Worm (Caenorhabditis elegans) whole organism, L2 larva: ENCODE measurements around the gene Y37H2A.10.

Source experiments
- C34F6.9 ChIP-seq: fragments of 150-350 bp; optimal IDR thresholded peaks from 2 replicates; lab custom pipeline; 2014; ENCODE audit warnings: missing biosample characterization, missing genetic modification characterization
- F13H6.1 ChIP-seq: sonication (generic microtip); optimal IDR thresholded peaks from 2 replicates; lab custom pipeline; 2016; ENCODE audit warnings: missing genetic modification characterization, missing compliant biosample characterization
- R02D3.7 ChIP-seq: fragments of 150-350 bp; optimal IDR thresholded peaks from 2 replicates; lab custom pipeline; 2014; ENCODE audit warnings: missing biosample characterization, missing genetic modification characterization
- Y55F3AM.14 ChIP-seq: fragments of 200-800 bp; sonication (Bioruptor generic); optimal IDR thresholded peaks from 2 replicates; lab custom pipeline; 2018; ENCODE audit warnings: mild to moderate bottlenecking, missing genetic modification characterization, missing compliant biosample characterization
- ZK546.5 ChIP-seq: sonication (generic microtip); optimal IDR thresholded peaks from 2 replicates; lab custom pipeline; 2017; ENCODE audit warnings: missing biosample characterization, missing genetic modification characterization
- alr-1 ChIP-seq: fragments of 150-350 bp; optimal IDR thresholded peaks from 2 replicates; lab custom pipeline; 2014; ENCODE audit warnings: missing biosample characterization, missing genetic modification characterization
- aly-2 ChIP-seq: fragments of 150-350 bp; optimal IDR thresholded peaks from 2 replicates; lab custom pipeline; 2014; ENCODE audit warnings: missing biosample characterization, missing genetic modification characterization
- ama-1 ChIP-seq: fragments of 150-350 bp; optimal IDR thresholded peaks from 2 replicates; lab custom pipeline; 2018; ENCODE audit warnings: inconsistent platforms
- blmp-1 ChIP-seq: sonication (generic microtip); optimal IDR thresholded peaks from 2 replicates; lab custom pipeline; 2017; ENCODE audit warnings: missing genetic modification characterization, mild to moderate bottlenecking, missing compliant biosample characterization, antibody characterized with exemption, moderate library complexity; ENCODE audit not compliant: insufficient read depth
- ceh-16 ChIP-seq: fragments of 150-350 bp; optimal IDR thresholded peaks from 2 replicates; lab custom pipeline; 2014; ENCODE audit warnings: missing biosample characterization, missing genetic modification characterization
- ceh-82 ChIP-seq: fragments of 150-350 bp; optimal IDR thresholded peaks from 2 replicates; lab custom pipeline; 2014; ENCODE audit warnings: missing biosample characterization, missing genetic modification characterization
- crh-2 ChIP-seq: sonication (generic microtip); optimal IDR thresholded peaks from 2 replicates; lab custom pipeline; 2017; ENCODE audit warnings: missing biosample characterization, missing genetic modification characterization
- dmd-4 ChIP-seq: sonication (generic microtip); optimal IDR thresholded peaks from 2 replicates; lab custom pipeline; 2017; ENCODE audit warnings: missing biosample characterization, missing genetic modification characterization
- elt-1 ChIP-seq: fragments of 150-350 bp; optimal IDR thresholded peaks from 2 replicates; lab custom pipeline; 2014; ENCODE audit warnings: missing biosample characterization, missing genetic modification characterization
- fos-1 ChIP-seq: fragments of 150-350 bp; optimal IDR thresholded peaks from 2 replicates; lab custom pipeline; 2014; ENCODE audit warnings: missing biosample characterization, missing genetic modification characterization
- lin-11 ChIP-seq: fragments of 150-350 bp; sonication (generic microtip); optimal IDR thresholded peaks from 2 replicates; lab custom pipeline; 2014; ENCODE audit warnings: missing biosample characterization, missing genetic modification characterization, inconsistent platforms, mixed read lengths
- lin-39 ChIP-seq: fragments of 150-350 bp; optimal IDR thresholded peaks from 2 replicates; lab custom pipeline; 2014; ENCODE audit warnings: missing biosample characterization, missing genetic modification reagents, missing genetic modification characterization
- lsy-2 ChIP-seq, 2 experiments: fragments of 150-350 bp in 1 of 2; sonication (generic microtip) in 1 of 2; optimal IDR thresholded peaks; 2 replicates each; lab custom pipeline; 2014 to 2017; ENCODE audit warnings: missing biosample characterization in 2 of 2, missing genetic modification characterization in 2 of 2
- mab-5 ChIP-seq: fragments of 150-350 bp; optimal IDR thresholded peaks from 2 replicates; lab custom pipeline; 2014; ENCODE audit warnings: missing biosample characterization, missing genetic modification characterization
- mdl-1 ChIP-seq, 2 experiments: fragments of 150-350 bp in 1 of 2; sonication (generic microtip) in 1 of 2; optimal IDR thresholded peaks; 2 replicates each; lab custom pipeline; 2017; ENCODE audit warnings: missing biosample characterization in 2 of 2, missing genetic modification characterization in 2 of 2
- nhr-10 ChIP-seq: sonication (generic microtip); optimal IDR thresholded peaks from 2 replicates; lab custom pipeline; 2017; ENCODE audit warnings: missing biosample characterization, missing genetic modification characterization
- nhr-11 ChIP-seq: fragments of 150-350 bp; optimal IDR thresholded peaks from 2 replicates; lab custom pipeline; 2014; ENCODE audit warnings: missing biosample characterization, missing genetic modification characterization
- nhr-129 ChIP-seq: fragments of 150-350 bp; optimal IDR thresholded peaks from 2 replicates; lab custom pipeline; 2014; ENCODE audit warnings: missing biosample characterization, missing genetic modification characterization
- nhr-21 ChIP-seq: fragments of 150-350 bp; optimal IDR thresholded peaks from 2 replicates; lab custom pipeline; 2014; ENCODE audit warnings: missing biosample characterization, missing genetic modification characterization
- nhr-23 ChIP-seq: fragments of 150-350 bp; optimal IDR thresholded peaks from 2 replicates; lab custom pipeline; 2014; ENCODE audit warnings: missing biosample characterization, missing genetic modification reagents, missing genetic modification characterization
- nhr-25 ChIP-seq: fragments of 150-350 bp; sonication (generic microtip); optimal IDR thresholded peaks from 3 replicates; lab custom pipeline; 2014; ENCODE audit warnings: missing biosample characterization, missing genetic modification characterization
- nhr-6 ChIP-seq: fragments of 150-350 bp; optimal IDR thresholded peaks from 2 replicates; lab custom pipeline; 2014; ENCODE audit warnings: missing biosample characterization, missing genetic modification characterization
- nhr-77 ChIP-seq: fragments of 150-350 bp; optimal IDR thresholded peaks from 2 replicates; lab custom pipeline; 2014; ENCODE audit warnings: missing biosample characterization, missing genetic modification characterization
- peb-1 ChIP-seq: fragments of 150-350 bp; optimal IDR thresholded peaks from 2 replicates; lab custom pipeline; 2014; ENCODE audit warnings: missing biosample characterization, missing genetic modification characterization
- sem-4 ChIP-seq: fragments of 150-350 bp; optimal IDR thresholded peaks from 2 replicates; lab custom pipeline; 2014; ENCODE audit warnings: missing biosample characterization, missing genetic modification reagents, missing genetic modification characterization
- skn-1 ChIP-seq: sonication (generic microtip); optimal IDR thresholded peaks from 2 replicates; lab custom pipeline; 2017; ENCODE audit warnings: missing biosample characterization, missing genetic modification characterization
- sma-9 ChIP-seq, 2 experiments: fragments of 150-350 bp in 1 of 2; sonication (generic microtip) in 1 of 2; optimal IDR thresholded peaks; 2 replicates each; lab custom pipeline; 2014 to 2016; ENCODE audit warnings: missing genetic modification characterization in 2 of 2, mild to moderate bottlenecking in 1 of 2, missing biosample characterization in 1 of 2, missing compliant biosample characterization in 1 of 2, missing genetic modification reagents in 1 of 2, moderate library complexity in 1 of 2
- snpc-4 ChIP-seq: fragments of 150-350 bp; optimal IDR thresholded peaks from 2 replicates; lab custom pipeline; 2014; ENCODE audit warnings: missing biosample characterization, missing genetic modification characterization
- unc-62 ChIP-seq: fragments of 150-350 bp; optimal IDR thresholded peaks from 2 replicates; lab custom pipeline; 2014; ENCODE audit warnings: missing biosample characterization, missing genetic modification reagents, missing genetic modification characterization
- zag-1 ChIP-seq: fragments of 150-350 bp; optimal IDR thresholded peaks from 2 replicates; lab custom pipeline; 2014; ENCODE audit warnings: missing biosample characterization, missing genetic modification characterization
- ztf-1 ChIP-seq: fragments of 200-800 bp; sonication (Bioruptor generic); conservative IDR thresholded peaks from 2 replicates; pipeline ENCODE4 v1.3.6; 2022; ENCODE audit warnings: missing genetic modification characterization, missing compliant biosample characterization
- ztf-11 ChIP-seq: sonication (generic microtip); optimal IDR thresholded peaks from 2 replicates; lab custom pipeline; 2017; ENCODE audit warnings: missing biosample characterization, missing genetic modification characterization

Y37H2A.10 gene

DNA sequence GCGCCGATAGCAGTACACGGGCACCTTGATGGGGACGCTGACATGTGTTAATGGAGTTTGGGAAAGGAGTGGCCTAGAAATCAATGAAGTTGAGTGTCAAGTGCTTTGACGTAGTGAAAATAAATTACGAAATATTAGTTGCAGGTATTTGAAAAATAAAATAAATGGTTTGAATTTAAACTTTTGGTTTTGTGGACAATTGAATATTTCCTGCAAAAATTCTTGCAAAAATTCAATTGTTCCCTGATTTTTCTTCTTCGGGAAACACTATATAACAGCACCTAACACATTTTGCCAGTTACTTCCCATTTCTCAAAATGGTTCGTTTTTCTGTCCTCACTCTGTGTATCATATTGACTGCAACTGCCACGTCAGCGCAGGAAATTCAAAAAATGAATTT is 3.8 kb downstream of the Y37H2A.10 start, which contains the start of gene Y37H2A.13:
Gene Y37H2A.13, plus strand, starts transcription at position 301 of the 400 bp plus-strand sequence.
- TF ChIP-seq lin-11 (tag; lab: Kevin White, UChicago), result no peak
- no peak for TF ChIP-seq nhr-21 (tag; lab: Kevin White, UChicago)
- TF ChIP-seq nhr-23, result no peak
- no peak for TF ChIP-seq snpc-4
- no peak for TF ChIP-seq blmp-1
- no peak for TF ChIP-seq unc-62 (GFP tag; lab: Kevin White, UChicago)
- TF ChIP-seq mdl-1 (tag; optimal IDR thresholded peaks at IDR 0.05; lab: Kevin White, UChicago), result no peak
- no peak for TF ChIP-seq skn-1 (tag; lab: Kevin White, UChicago)
- no peak for TF ChIP-seq F13H6.1 (tag; lab: Kevin White, UChicago)
- TF ChIP-seq lsy-2 (tag; optimal IDR thresholded peaks at IDR 0.05; lab: Kevin White, UChicago), result no peak
- TF ChIP-seq Y55F3AM.14, result no peak
- no peak for TF ChIP-seq dmd-4 (tag; lab: Kevin White, UChicago)
- TF ChIP-seq C34F6.9, result no peak
- TF ChIP-seq nhr-77, result no peak
- no peak for TF ChIP-seq ztf-1 (GFP tag; lab: Robert Waterston, UW)
- TF ChIP-seq, all 48 proteins: peak for 0

DNA sequence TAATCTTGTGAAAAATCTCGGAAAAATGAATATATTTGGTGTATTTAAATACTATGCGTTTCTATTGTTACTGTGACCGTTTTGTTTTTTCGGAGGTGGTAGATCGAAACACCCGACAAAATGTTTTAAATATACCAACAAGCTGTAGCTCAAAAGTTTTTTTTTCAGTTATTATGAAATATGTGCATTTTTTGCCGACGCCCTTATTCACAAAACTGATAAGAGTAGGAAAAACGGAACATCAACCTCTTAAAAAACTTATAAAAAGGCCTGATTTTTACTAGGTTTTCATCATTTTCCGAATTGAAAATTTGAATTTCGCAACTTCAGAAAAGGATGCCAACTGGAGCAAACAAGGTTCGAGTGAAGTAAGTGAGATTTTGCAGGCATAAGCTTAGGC is 4.7 kb downstream of the Y37H2A.10 start, which contains the start of gene Y37H2A.14:
Gene Y37H2A.14, plus strand, starts transcription at position 301 of the 400 bp plus-strand sequence.
- TF ChIP-seq ZK546.5 (tag; lab: Kevin White, UChicago) (no peak), nhr-6 (tag; lab: Kevin White, UChicago) (no peak), aly-2 (tag; lab: Kevin White, UChicago) (no peak), fos-1 (tag; lab: Kevin White, UChicago) (no peak), ceh-16 (tag; lab: Kevin White, UChicago) (no peak), sma-9 (GFP tag; optimal IDR thresholded peaks at IDR 0.05; lab: Kevin White, UChicago) (no peak), sma-9 (tag; optimal IDR thresholded peaks at IDR 0.05; lab: Kevin White, UChicago) (no peak), zag-1 (tag; lab: Kevin White, UChicago) (no peak), peb-1 (tag; lab: Kevin White, UChicago) (no peak), nhr-10 (no peak), R02D3.7 (tag; lab: Kevin White, UChicago) (no peak), mab-5 (tag; lab: Kevin White, UChicago) (no peak), blmp-1 (no peak)

DNA sequence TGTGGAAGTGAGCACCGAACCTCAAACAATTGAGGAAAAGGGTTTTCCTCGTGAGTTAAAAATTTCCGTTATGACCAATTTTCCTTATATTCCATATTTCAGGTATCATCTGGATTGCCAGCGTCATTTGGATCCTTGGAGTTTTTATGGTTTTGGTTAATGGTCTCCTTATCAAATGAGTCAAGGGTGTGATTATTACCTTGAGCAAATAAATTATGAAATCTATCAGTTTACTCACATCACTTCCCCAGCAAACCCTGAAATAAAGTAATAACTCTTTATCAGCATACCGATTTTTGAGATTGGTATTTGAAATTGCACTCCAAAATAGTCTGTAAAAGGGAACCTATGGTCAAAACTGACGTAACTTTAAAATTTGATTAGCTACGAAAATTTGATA is 5.6 kb downstream of the Y37H2A.10 start:
- no peak for TF ChIP-seq nhr-129 (tag; lab: Kevin White, UChicago)

DNA sequence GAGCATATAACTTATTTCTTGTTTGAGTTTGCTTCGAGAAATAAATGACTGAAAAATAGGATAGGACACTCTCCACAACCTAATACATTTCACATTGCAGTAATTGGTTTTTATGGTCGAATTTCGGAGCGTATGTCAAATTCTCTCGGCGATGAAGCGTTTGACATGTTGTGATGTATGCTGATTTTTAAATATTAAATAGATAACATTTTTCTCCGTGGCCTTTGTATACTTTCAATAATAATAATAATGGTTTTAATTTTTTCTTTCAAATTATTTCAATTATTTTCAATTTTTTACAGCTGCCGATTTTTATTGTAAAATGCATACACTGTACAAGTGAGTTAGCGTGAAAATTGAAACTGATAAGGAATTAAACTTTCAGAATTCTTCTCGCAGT is 7.3 kb downstream of the Y37H2A.10 start, which contains the start of gene C14A6.3:
Gene C14A6.3, plus strand, starts transcription at position 301 of the 400 bp plus-strand sequence.
- TF ChIP-seq fos-1 (tag; lab: Kevin White, UChicago) (peak; percentile 4), ceh-82 (tag; lab: Kevin White, UChicago) (no peak)

DNA sequence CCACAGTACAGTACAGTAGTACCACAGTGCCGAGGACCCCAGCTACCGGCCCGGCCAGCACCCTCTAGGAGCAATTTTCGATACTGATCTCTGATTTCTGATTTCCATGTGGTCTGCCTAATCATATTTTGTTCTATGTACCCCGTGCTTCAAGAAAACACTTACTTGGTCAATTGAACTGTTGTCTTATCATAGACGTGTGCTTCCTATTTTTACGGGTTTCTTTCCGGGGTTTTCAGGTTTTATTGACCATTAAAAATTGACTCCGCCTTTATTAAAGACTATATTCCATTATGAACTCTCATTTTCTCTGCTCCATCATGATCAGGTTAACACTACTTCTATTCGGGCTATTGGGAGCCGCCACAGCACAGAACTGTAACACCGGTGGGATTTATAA is 18.9 kb downstream of the Y37H2A.10 start, which contains the start of gene clec-48:
Gene clec-48, plus strand, starts transcription at position 320 of the 400 bp plus-strand sequence.
- TF ChIP-seq sma-9 (GFP tag; optimal IDR thresholded peaks at IDR 0.05; lab: Kevin White, UChicago), result peak; percentile 13
- TF ChIP-seq sma-9 (tag; optimal IDR thresholded peaks at IDR 0.05; lab: Kevin White, UChicago), result no peak
- no peak for TF ChIP-seq nhr-25 (tag; lab: Kevin White, UChicago)

DNA sequence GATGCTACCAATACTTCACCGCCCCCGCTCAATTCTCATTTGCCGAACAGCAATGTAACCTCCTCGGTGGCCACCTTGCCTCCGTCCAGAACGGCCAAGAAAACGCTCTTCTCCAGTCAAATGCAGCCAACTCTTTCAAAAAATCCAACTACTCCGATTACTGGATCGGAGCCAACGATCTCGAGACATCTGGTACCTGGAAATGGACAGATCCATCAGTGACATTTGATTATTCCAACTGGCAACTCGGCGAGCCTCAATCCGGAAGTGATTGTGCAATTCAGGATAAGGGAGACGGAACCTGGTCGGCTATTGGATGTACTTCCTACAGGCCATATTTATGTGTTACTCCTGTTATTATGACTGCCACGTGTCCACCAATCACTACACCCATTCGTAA is 19.4 kb downstream of the Y37H2A.10 start:
- no peak for TF ChIP-seq sma-9 (GFP tag; optimal IDR thresholded peaks at IDR 0.05; lab: Kevin White, UChicago)
- TF ChIP-seq sma-9 (tag; optimal IDR thresholded peaks at IDR 0.05; lab: Kevin White, UChicago), result no peak
- TF ChIP-seq elt-1 (tag; lab: Kevin White, UChicago), result no peak
- TF ChIP-seq nhr-77, result no peak
- TF ChIP-seq sem-4 (tag; lab: Kevin White, UChicago), result no peak
- TF ChIP-seq lin-11 (tag; lab: Kevin White, UChicago), result no peak
- no peak for TF ChIP-seq alr-1 (tag; lab: Kevin White, UChicago)
- TF ChIP-seq lin-39, result no peak
- no peak for TF ChIP-seq unc-62 (GFP tag; lab: Kevin White, UChicago)
- TF ChIP-seq crh-2 (tag; lab: Kevin White, UChicago), result no peak
- TF ChIP-seq nhr-6 (tag; lab: Kevin White, UChicago), result no peak
- TF ChIP-seq zag-1 (tag; lab: Kevin White, UChicago), result no peak
- TF ChIP-seq mdl-1 (tag; optimal IDR thresholded peaks at IDR 0.05; lab: Kevin White, UChicago), result no peak
- TF ChIP-seq lsy-2 (tag; optimal IDR thresholded peaks at IDR 0.05; lab: Kevin White, UChicago), result no peak
- no peak for TF ChIP-seq Y55F3AM.14
- TF ChIP-seq nhr-11 (tag; lab: Kevin White, UChicago), result no peak
- no peak for TF ChIP-seq ztf-11 (tag; lab: Kevin White, UChicago)
- no peak for TF ChIP-seq peb-1 (tag; lab: Kevin White, UChicago)
- TF ChIP-seq snpc-4, result no peak
- TF ChIP-seq ama-1 (lab: Kevin White, UChicago), result no peak
